Worm (Caenorhabditis elegans) whole organism, late embryonic: Measurements from ENCODE around the gene C16C8.9.

Experiments
- C08G9.2 ChIP-seq: sonication (generic microtip); optimal IDR thresholded peaks from 2 replicates; lab custom pipeline; 2016; ENCODE audit warnings: mild to moderate bottlenecking, missing genetic modification characterization, moderate library complexity, missing compliant biosample characterization
- Y22D7AL.16 ChIP-seq: sonication (generic microtip); optimal IDR thresholded peaks from 2 replicates; lab custom pipeline; 2016; ENCODE audit warnings: missing genetic modification characterization, missing compliant biosample characterization
- ama-1 ChIP-seq: fragments of 150-350 bp; optimal IDR thresholded peaks from 2 replicates; lab custom pipeline; 2014
- hlh-6 ChIP-seq: sonication (generic microtip); optimal IDR thresholded peaks from 2 replicates; lab custom pipeline; 2016; ENCODE audit warnings: missing genotype, missing genetic modification characterization, missing compliant biosample characterization
- lin-11 ChIP-seq: fragments of 200-800 bp; sonication (Bioruptor generic); optimal IDR thresholded peaks from 2 replicates; lab custom pipeline; 2018; ENCODE audit warnings: mild to moderate bottlenecking, missing genetic modification characterization, missing compliant biosample characterization
- pha-4 ChIP-seq: fragments of 150-350 bp; optimal IDR thresholded peaks from 2 replicates; lab custom pipeline; 2018; ENCODE audit warnings: missing biosample characterization, missing genetic modification reagents, missing genetic modification characterization
- rnt-1 ChIP-seq: sonication (generic microtip); optimal IDR thresholded peaks from 2 replicates; lab custom pipeline; 2016; ENCODE audit warnings: missing genetic modification characterization, missing compliant biosample characterization
- sdc-2 ChIP-seq: sonication (generic microtip); optimal IDR thresholded peaks from 2 replicates; lab custom pipeline; 2016; ENCODE audit warnings: missing genotype, missing genetic modification characterization, missing compliant biosample characterization
- ztf-16 ChIP-seq: sonication (generic microtip); optimal IDR thresholded peaks from 2 replicates; lab custom pipeline; 2017; ENCODE audit warnings: missing genetic modification characterization, missing compliant biosample characterization

ce11 chrII:3502011-3502410 lies 39.0 kb upstream of the C16C8.9 start:
- TF ChIP-seq hlh-6 (tag; lab: Kevin White, UChicago) (no peak), ama-1 (lab: Kevin White, UChicago) (no peak), pha-4 (no peak), C08G9.2 (tag; lab: Kevin White, UChicago) (no peak), Y22D7AL.16 (tag; lab: Kevin White, UChicago) (no peak), ztf-16 (tag; lab: Kevin White, UChicago) (no peak), lin-11 (tag; lab: Kevin White, UChicago) (no peak), sdc-2 (no peak), rnt-1 (tag; lab: Kevin White, UChicago) (no peak)
